Worm (Caenorhabditis elegans) whole organism, L3 larva: ENCODE results near the gene his-31.

Source experiments
- aly-2 ChIP-seq: fragments of 150-350 bp; optimal IDR thresholded peaks from 2 replicates; lab custom pipeline; 2014; ENCODE audit warnings: missing biosample characterization, missing genetic modification characterization
- ama-1 ChIP-seq: fragments of 150-350 bp; optimal IDR thresholded peaks from 2 replicates; lab custom pipeline; 2018
- ceh-16 ChIP-seq: sonication (generic microtip); optimal IDR thresholded peaks from 2 replicates; lab custom pipeline; 2017; ENCODE audit warnings: missing biosample characterization, missing genetic modification characterization
- ceh-28 ChIP-seq: fragments of 150-350 bp; optimal IDR thresholded peaks from 2 replicates; lab custom pipeline; 2014; ENCODE audit warnings: missing biosample characterization, missing genetic modification reagents, missing genetic modification characterization
- ceh-82 ChIP-seq: fragments of 150-350 bp; optimal IDR thresholded peaks from 2 replicates; lab custom pipeline; 2014; ENCODE audit warnings: missing biosample characterization, missing genetic modification characterization
- ceh-9 ChIP-seq: sonication (generic microtip); optimal IDR thresholded peaks from 2 replicates; lab custom pipeline; 2018; ENCODE audit warnings: missing biosample characterization, missing genetic modification characterization
- daf-12 ChIP-seq: fragments of 150-350 bp; optimal IDR thresholded peaks from 2 replicates; lab custom pipeline; 2014; ENCODE audit warnings: missing biosample characterization, missing genetic modification reagents, missing genetic modification characterization
- egl-27 ChIP-seq: sonication (generic microtip); optimal IDR thresholded peaks from 4 replicates; lab custom pipeline; 2017; ENCODE audit warnings: missing biosample characterization, missing genetic modification reagents, missing genetic modification characterization
- egl-5 ChIP-seq: fragments of 150-350 bp; optimal IDR thresholded peaks from 2 replicates; lab custom pipeline; 2017; ENCODE audit warnings: missing biosample characterization, missing genetic modification reagents, missing genetic modification characterization, inconsistent platforms
- elt-2 ChIP-seq: sonication (generic microtip); optimal IDR thresholded peaks from 2 replicates; lab custom pipeline; 2016; ENCODE audit warnings: missing genetic modification reagents, mild to moderate bottlenecking, missing genetic modification characterization, missing compliant biosample characterization
- eor-1 ChIP-seq, 2 experiments: fragments of 150-350 bp; optimal IDR thresholded peaks; 2 replicates each; lab custom pipeline; 2014 to 2018; ENCODE audit warnings: missing biosample characterization in 2 of 2, missing genetic modification characterization in 2 of 2
- fkh-10 ChIP-seq: sonication (generic microtip); optimal IDR thresholded peaks from 2 replicates; lab custom pipeline; 2017; ENCODE audit warnings: missing biosample characterization, missing genetic modification reagents, missing genetic modification characterization
- hmg-11 ChIP-seq: sonication (generic microtip); optimal IDR thresholded peaks from 2 replicates; lab custom pipeline; 2016; ENCODE audit warnings: missing genetic modification characterization, missing compliant biosample characterization
- lin-15B ChIP-seq: fragments of 150-350 bp; optimal IDR thresholded peaks from 2 replicates; lab custom pipeline; 2014; ENCODE audit warnings: missing biosample characterization, missing genetic modification characterization
- lin-39 ChIP-seq: fragments of 150-350 bp; optimal IDR thresholded peaks from 2 replicates; lab custom pipeline; 2018; ENCODE audit warnings: missing biosample characterization, missing genetic modification reagents, missing genetic modification characterization
- lsy-12 ChIP-seq: sonication (generic microtip); optimal IDR thresholded peaks from 2 replicates; lab custom pipeline; 2016; ENCODE audit warnings: mild to moderate bottlenecking, missing genetic modification characterization, missing compliant biosample characterization
- mdl-1 ChIP-seq: fragments of 150-350 bp; optimal IDR thresholded peaks from 2 replicates; lab custom pipeline; 2014; ENCODE audit warnings: missing biosample characterization, missing genetic modification characterization
- mml-1 ChIP-seq: fragments of 150-350 bp; sonication (generic microtip); optimal IDR thresholded peaks from 3 replicates; lab custom pipeline; 2014; ENCODE audit warnings: missing biosample characterization, missing genetic modification characterization
- nfya-1 ChIP-seq: sonication (generic microtip); optimal IDR thresholded peaks from 2 replicates; lab custom pipeline; 2017; ENCODE audit warnings: missing genetic modification characterization, mild to moderate bottlenecking, missing compliant biosample characterization, antibody characterized with exemption, moderate library complexity; ENCODE audit not compliant: insufficient read depth
- nhr-11 ChIP-seq: fragments of 150-350 bp; optimal IDR thresholded peaks from 2 replicates; lab custom pipeline; 2014; ENCODE audit warnings: missing biosample characterization, missing genetic modification characterization
- nhr-23 ChIP-seq: fragments of 150-350 bp; optimal IDR thresholded peaks from 2 replicates; lab custom pipeline; 2014; ENCODE audit warnings: missing biosample characterization, missing genetic modification reagents, missing genetic modification characterization
- nhr-25 ChIP-seq: sonication (generic microtip); optimal IDR thresholded peaks from 2 replicates; lab custom pipeline; 2017; ENCODE audit warnings: missing biosample characterization, missing genetic modification characterization
- nhr-28 ChIP-seq: fragments of 150-350 bp; optimal IDR thresholded peaks from 2 replicates; lab custom pipeline; 2014; ENCODE audit warnings: missing biosample characterization, missing genetic modification characterization
- nhr-43 ChIP-seq: sonication (generic microtip); optimal IDR thresholded peaks from 2 replicates; lab custom pipeline; 2016; ENCODE audit warnings: mild to moderate bottlenecking, missing genetic modification characterization, missing compliant biosample characterization; ENCODE audit not compliant: poor library complexity, severe bottlenecking
- nhr-67 ChIP-seq: fragments of 150-350 bp; optimal IDR thresholded peaks from 2 replicates; lab custom pipeline; 2014; ENCODE audit warnings: missing biosample characterization, missing genetic modification characterization
- pha-4 ChIP-seq: fragments of 150-350 bp; optimal IDR thresholded peaks from 2 replicates; lab custom pipeline; 2014; ENCODE audit warnings: missing biosample characterization, missing genetic modification reagents, missing genetic modification characterization
- pqm-1 ChIP-seq: fragments of 150-350 bp; optimal IDR thresholded peaks from 2 replicates; lab custom pipeline; 2017; ENCODE audit warnings: missing biosample characterization, missing genetic modification characterization, inconsistent platforms
- skn-1 ChIP-seq: fragments of 150-350 bp; optimal IDR thresholded peaks from 2 replicates; lab custom pipeline; 2014; ENCODE audit warnings: missing biosample characterization, missing genetic modification characterization
- snpc-4 ChIP-seq: fragments of 150-350 bp; optimal IDR thresholded peaks from 2 replicates; lab custom pipeline; 2014; ENCODE audit warnings: missing biosample characterization, missing genetic modification characterization
- tbx-2 ChIP-seq: sonication (generic microtip); optimal IDR thresholded peaks from 2 replicates; lab custom pipeline; 2016; ENCODE audit warnings: mild to moderate bottlenecking, missing genetic modification characterization, missing compliant biosample characterization
- unc-39 ChIP-seq: sonication (generic microtip); optimal IDR thresholded peaks from 4 replicates; lab custom pipeline; 2017; ENCODE audit warnings: missing biosample characterization, missing genetic modification characterization
- zag-1 ChIP-seq: fragments of 150-350 bp; optimal IDR thresholded peaks from 2 replicates; lab custom pipeline; 2014; ENCODE audit warnings: missing biosample characterization, missing genetic modification characterization
- ztf-11 ChIP-seq: fragments of 150-350 bp; optimal IDR thresholded peaks from 2 replicates; lab custom pipeline; 2014; ENCODE audit warnings: missing biosample characterization, missing genetic modification characterization
- ztf-4 ChIP-seq: fragments of 150-350 bp; optimal IDR thresholded peaks from 2 replicates; lab custom pipeline; 2014; ENCODE audit warnings: missing biosample characterization, missing genetic modification characterization

Gene his-31

DNA sequence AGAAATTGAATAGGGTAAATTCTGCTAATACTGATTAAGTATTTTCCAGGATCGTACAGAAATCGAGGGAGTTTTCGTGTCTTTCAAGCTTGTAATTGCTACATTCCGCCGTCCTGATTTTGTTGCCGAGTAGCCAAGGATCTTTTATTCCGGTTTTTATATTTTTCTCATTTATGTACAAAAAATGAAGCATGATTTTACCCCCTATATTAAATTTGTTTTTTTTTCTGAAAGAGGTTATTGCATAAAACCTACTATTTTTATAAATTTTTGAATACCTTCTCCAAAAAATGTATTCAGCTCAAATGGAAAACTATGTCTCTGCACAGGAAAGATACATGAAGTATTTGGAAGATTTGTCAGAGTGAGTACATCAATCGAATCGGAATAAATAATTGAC lies 34.1 kb downstream of the his-31 start, which contains the start of gene F35H10.6:
TSS of gene F35H10.6 (plus strand) at position 301 of the 400 bp plus-strand sequence.
- TF ChIP-seq mdl-1 (no peak), mml-1 (tag; lab: Kevin White, UChicago) (no peak), snpc-4 (tag; lab: Kevin White, UChicago) (no peak), daf-12 (tag; lab: Kevin White, UChicago) (no peak), eor-1 (tag; optimal IDR thresholded peaks at IDR 0.05; lab: Kevin White, UChicago) (no peak), ceh-16 (tag; lab: Kevin White, UChicago) (no peak), ztf-4 (tag; lab: Kevin White, UChicago) (no peak), zag-1 (tag; lab: Kevin White, UChicago) (no peak), nhr-25 (tag; lab: Kevin White, UChicago) (no peak), nhr-11 (tag; lab: Kevin White, UChicago) (no peak), skn-1 (tag; lab: Kevin White, UChicago) (no peak), aly-2 (tag; lab: Kevin White, UChicago) (no peak)

ce11 chrIV:8297192-8297591 lies 36.6 kb downstream of the his-31 start, which contains the start of gene nprl-3:
nprl-3 (plus strand) TSS chrIV:8297492.
- TF ChIP-seq nhr-11 (tag; lab: Kevin White, UChicago): no peak
- no peak for TF ChIP-seq ceh-16 (tag; lab: Kevin White, UChicago)
- no peak for TF ChIP-seq zag-1 (tag; lab: Kevin White, UChicago)
- no peak for TF ChIP-seq hmg-11 (tag; lab: Kevin White, UChicago)

ce11 chrIV:8294650-8295049 lies 39.1 kb downstream of the his-31 start, which contains the start of gene tbce-1:
tbce-1 (plus strand) TSS chrIV:8294690.
- TF ChIP-seq hmg-11 (tag; lab: Kevin White, UChicago) (no peak), ama-1 (peak; percentile 18), egl-27 (no peak)

DNA sequence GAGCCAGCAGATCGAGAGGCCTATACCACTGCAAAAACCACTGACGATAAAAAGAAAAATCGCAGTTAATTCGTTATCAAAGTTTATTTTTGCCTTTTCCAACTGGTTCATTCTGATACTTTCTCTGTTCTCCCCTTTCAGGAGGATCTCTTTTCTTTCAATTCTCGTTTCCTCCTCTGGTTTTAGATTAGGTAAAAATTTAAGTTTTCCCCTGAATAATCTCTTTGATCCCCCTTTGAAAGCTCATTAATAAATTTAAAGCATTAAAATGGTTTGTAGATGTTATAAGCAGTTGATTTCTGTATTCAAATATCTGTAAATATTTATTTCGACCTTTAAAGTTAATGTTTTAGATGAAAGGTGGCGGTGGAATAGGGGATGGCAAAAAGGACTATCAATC lies 42.6 kb downstream of the his-31 start, which contains the start of gene K07H8.2:
TSS of gene K07H8.2 (plus strand) at position 301 of the 400 bp plus-strand sequence.
- TF ChIP-seq pqm-1 (tag; lab: Kevin White, UChicago): no peak
- no peak for TF ChIP-seq ceh-82 (tag; lab: Kevin White, UChicago)
- TF ChIP-seq egl-5: no peak
- no peak for TF ChIP-seq nhr-11 (tag; lab: Kevin White, UChicago)
- TF ChIP-seq nhr-43: no peak
- no peak for TF ChIP-seq nhr-25 (tag; lab: Kevin White, UChicago)
- no peak for TF ChIP-seq nhr-28 (tag; lab: Kevin White, UChicago)
- TF ChIP-seq tbx-2: no peak
- no peak for TF ChIP-seq zag-1 (tag; lab: Kevin White, UChicago)
- TF ChIP-seq nfya-1 (tag; lab: Kevin White, UChicago): no peak

DNA sequence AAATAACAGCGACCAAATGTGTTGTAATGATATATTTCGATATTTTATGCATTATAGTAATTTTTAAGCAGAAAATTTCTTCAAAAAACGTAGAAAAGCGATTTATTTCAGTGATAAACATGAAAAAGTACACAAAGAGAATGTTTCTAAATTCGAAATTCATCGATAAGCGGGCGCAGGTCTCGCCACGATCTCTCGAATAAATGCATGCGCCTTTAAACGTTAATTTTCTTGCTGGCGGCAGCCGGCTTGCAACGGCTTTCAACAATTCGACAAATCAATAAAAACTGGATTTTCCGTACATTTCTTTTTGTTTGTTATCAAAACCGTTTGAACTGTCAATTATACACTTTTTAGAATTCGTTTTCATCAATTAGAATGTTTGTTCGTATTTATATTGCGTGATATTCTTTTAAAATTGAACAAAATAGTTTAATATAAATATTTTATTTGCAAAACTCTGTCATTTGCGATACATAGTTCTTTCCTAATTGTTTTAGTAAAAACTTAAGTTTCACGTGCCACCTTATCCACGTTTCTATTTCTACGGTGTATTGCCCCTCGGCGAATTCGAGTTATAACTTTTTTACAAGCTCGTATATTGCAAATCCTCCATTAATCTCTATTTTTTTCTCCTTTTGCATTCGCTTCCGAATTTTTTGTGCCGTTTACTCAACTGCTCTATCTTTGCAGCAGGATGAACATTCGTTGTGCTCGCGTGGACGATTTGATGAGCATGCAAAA lies 44.0 kb downstream of the his-31 start, which contains the start of gene daf-31:
TSS of gene daf-31 (plus strand) at position 694 of the 744 bp plus-strand sequence.
- TF ChIP-seq ztf-4 (tag; lab: Kevin White, UChicago) (no peak), hmg-11 (tag; lab: Kevin White, UChicago) (peak; percentile 62), tbx-2 (no peak), ceh-28 (tag; lab: Kevin White, UChicago) (peak; percentile 32), unc-39 (tag; lab: Kevin White, UChicago) (no peak), fkh-10 (GFP tag; lab: Kevin White, UChicago) (no peak), lin-15B (tag; lab: Kevin White, UChicago) (peak; percentile 64), lin-39 (tag; lab: Kevin White, UChicago) (peak; percentile 88), nhr-23 (peak; percentile 47), nfya-1 (tag; lab: Kevin White, UChicago) (peak; percentile 72), elt-2 (tag; lab: Kevin White, UChicago) (peak; percentile 40), nhr-25 (tag; lab: Kevin White, UChicago) (peak; percentile 71), snpc-4 (tag; lab: Kevin White, UChicago) (peak; percentile 57), egl-5 (peak; percentile 77), daf-12 (tag; lab: Kevin White, UChicago) (no peak), ceh-9 (no peak), lsy-12 (tag; lab: Kevin White, UChicago) (no peak), pha-4 (tag; lab: Kevin White, UChicago) (peak; percentile 83), ztf-11 (tag; lab: Kevin White, UChicago) (no peak), pqm-1 (tag; lab: Kevin White, UChicago) (peak; percentile 6), nhr-67 (tag; lab: Kevin White, UChicago) (no peak)
- TF ChIP-seq, all 47 proteins: peak for 12
